Fruit fly (Drosophila melanogaster): ENCODE data around the gene Flad2.

DNA sequence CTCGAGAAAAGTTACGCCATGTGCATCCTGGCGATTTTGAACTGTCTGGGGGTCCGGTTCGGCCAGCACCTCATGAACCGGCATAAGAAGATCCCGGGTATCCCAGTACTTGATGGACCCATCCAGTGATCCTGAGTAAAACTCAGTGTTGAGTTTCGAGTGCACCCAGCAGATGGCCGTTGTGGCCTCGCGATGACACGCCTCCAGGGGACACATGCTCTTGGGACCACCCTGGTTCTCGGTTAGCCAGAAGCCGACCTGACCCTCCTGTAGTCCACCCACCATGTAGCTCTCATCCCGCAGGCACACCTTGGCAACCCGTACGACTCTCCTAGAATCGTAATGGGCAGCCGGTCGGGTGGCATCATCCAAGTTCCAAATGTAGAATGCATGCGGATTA is 14.9 kb upstream of the Flad2 start:
- TF ChIP-seq Opbp (GFP tag; IDR thresholded peaks at IDR 0.05; ENCODE audit: partially characterized antibody) (no peak), dysf (GFP tag; IDR thresholded peaks at IDR 0.05) (no peak), Hr51 (GFP tag; optimal IDR thresholded peaks at IDR 0.05) (no peak)

Measured in whole organism, embryonic.